Fruit fly (Drosophila melanogaster) whole organism, embryonic: ENCODE data around the gene CG15337.
A peak's percentile ranks its signal among the peaks of the same experiment; 100 is the strongest.

Experiments
- Asciz ChIP-seq: fragments of 200-800 bp; sonication (Bioruptor generic); optimal IDR thresholded peaks from 2 replicates; lab custom pipeline; 2017; ENCODE audit warnings: missing biosample characterization, mild to moderate bottlenecking, missing genetic modification characterization, missing genetic modification reagents
- Bteb2 ChIP-seq: fragments of 200-800 bp; sonication (Bioruptor generic); optimal IDR thresholded peaks from 2 replicates; lab custom pipeline; 2016; ENCODE audit warnings: missing biosample characterization, missing genetic modification characterization
- CG10274 ChIP-seq: fragments of 200-800 bp; sonication (Bioruptor generic); optimal IDR thresholded peaks from 3 replicates; lab custom pipeline; 2017; ENCODE audit warnings: missing biosample characterization, mild to moderate bottlenecking, missing genetic modification characterization
- CG13287 ChIP-seq: fragments of 200-800 bp; sonication (Bioruptor generic); IDR thresholded peaks from 2 replicates; pipeline ENCODE4 v1.3.6; 2022; ENCODE audit warnings: missing biosample characterization, missing genetic modification characterization; ENCODE audit not compliant: partially characterized antibody
- CG13296 ChIP-seq: fragments of 200-800 bp; sonication (Bioruptor generic); optimal IDR thresholded peaks from 3 replicates; lab custom pipeline; 2018; ENCODE audit warnings: missing biosample characterization, mild to moderate bottlenecking, missing genetic modification characterization
- CG15479 ChIP-seq: fragments of 200-800 bp; sonication (Bioruptor generic); optimal IDR thresholded peaks from 3 replicates; lab custom pipeline; 2019; ENCODE audit warnings: missing biosample characterization, mild to moderate bottlenecking, missing genetic modification characterization, moderate library complexity
- CG17186 ChIP-seq: fragments of 200-800 bp; sonication (Bioruptor generic); optimal IDR thresholded peaks from 3 replicates; lab custom pipeline; 2017; ENCODE audit warnings: missing biosample characterization, missing genetic modification reagents, missing genetic modification characterization
- CG17568 ChIP-seq: fragments of 200-800 bp; sonication (Bioruptor generic); optimal IDR thresholded peaks from 2 replicates; lab custom pipeline; 2018; ENCODE audit warnings: missing biosample characterization, mild to moderate bottlenecking, missing genetic modification characterization, moderate library complexity
- CG2116 ChIP-seq: fragments of 200-800 bp; sonication (Bioruptor generic); optimal IDR thresholded peaks from 3 replicates; lab custom pipeline; 2018; ENCODE audit warnings: missing biosample characterization, mild to moderate bottlenecking, missing genetic modification characterization
- CG31365 ChIP-seq: fragments of 200-800 bp; sonication (Bioruptor generic); optimal IDR thresholded peaks from 2 replicates; lab custom pipeline; 2018; ENCODE audit warnings: missing biosample characterization, mild to moderate bottlenecking, missing genetic modification characterization
- CG34224 ChIP-seq: fragments of 200-800 bp; sonication (Bioruptor generic); IDR thresholded peaks from 3 replicates; pipeline ENCODE4 v1.3.6; 2022; ENCODE audit warnings: missing biosample characterization, missing genetic modification characterization; ENCODE audit not compliant: partially characterized antibody
- CG4424 ChIP-seq: fragments of 200-800 bp; sonication (Bioruptor generic); optimal IDR thresholded peaks from 3 replicates; lab custom pipeline; 2016; ENCODE audit warnings: missing biosample characterization, missing genetic modification characterization
- CG4617 ChIP-seq: fragments of 200-800 bp; sonication (Bioruptor generic); optimal IDR thresholded peaks from 3 replicates; lab custom pipeline; 2016; ENCODE audit warnings: missing biosample characterization, missing genetic modification characterization, borderline replicate concordance
- CG7745 ChIP-seq: fragments of 200-800 bp; sonication (Bioruptor generic); optimal IDR thresholded peaks from 2 replicates; lab custom pipeline; 2018; ENCODE audit warnings: missing biosample characterization, mild to moderate bottlenecking, missing genetic modification characterization, moderate library complexity
- CG8089 ChIP-seq: fragments of 200-800 bp; sonication (Bioruptor generic); optimal IDR thresholded peaks from 3 replicates; lab custom pipeline; 2016; ENCODE audit warnings: missing biosample characterization, missing genetic modification characterization
- CG8765 ChIP-seq: fragments of 200-800 bp; sonication (Bioruptor generic); IDR thresholded peaks from 2 replicates; pipeline ENCODE4 v1.3.6; 2022; ENCODE audit warnings: missing biosample characterization, missing genetic modification characterization
- CG8924 ChIP-seq: fragments of 200-800 bp; optimal IDR thresholded peaks from 3 replicates; lab custom pipeline; 2019; ENCODE audit warnings: missing biosample characterization, mild to moderate bottlenecking, missing genetic modification characterization, moderate library complexity
- CG8944 ChIP-seq: fragments of 200-800 bp; sonication (Bioruptor generic); optimal IDR thresholded peaks from 3 replicates; lab custom pipeline; 2016; ENCODE audit warnings: missing biosample characterization, missing genetic modification characterization
- CG9817 ChIP-seq: fragments of 200-800 bp; sonication (Bioruptor generic); optimal IDR thresholded peaks from 2 replicates; lab custom pipeline; 2018; ENCODE audit warnings: missing biosample characterization, mild to moderate bottlenecking, missing genetic modification characterization, moderate library complexity
- CoRest ChIP-seq: fragments of 200-800 bp; sonication (Bioruptor generic); optimal IDR thresholded peaks from 3 replicates; lab custom pipeline; 2018; ENCODE audit warnings: missing biosample characterization, mild to moderate bottlenecking, missing genetic modification characterization, moderate library complexity
- Dfd ChIP-seq, 2 experiments: fragments of >200 bp; optimal IDR thresholded peaks; 2 replicates each; lab custom pipeline; 2017; ENCODE audit warnings: missing biosample characterization in 2 of 2, missing genetic modification characterization in 2 of 2
- Dref ChIP-seq: fragments of 200-800 bp; sonication (Bioruptor generic); IDR thresholded peaks from 2 replicates; pipeline ENCODE4 v1.3.6; 2022; ENCODE audit warnings: missing biosample characterization, missing genetic modification characterization
- E2f2 ChIP-seq: fragments of 200-800 bp; sonication (Bioruptor generic); IDR thresholded peaks from 2 replicates; pipeline ENCODE4 v1.3.6; 2022; ENCODE audit warnings: missing biosample characterization, missing genetic modification characterization
- ERR ChIP-seq: fragments of 200-800 bp; sonication (Bioruptor generic); optimal IDR thresholded peaks from 2 replicates; lab custom pipeline; 2016; ENCODE audit warnings: missing biosample characterization, missing genetic modification characterization
- Ets97D ChIP-seq: fragments of 200-800 bp; sonication (Bioruptor generic); optimal IDR thresholded peaks from 3 replicates; lab custom pipeline; 2016; ENCODE audit warnings: missing biosample characterization, missing genetic modification characterization
- HmgD ChIP-seq: fragments of 200-800 bp; sonication (Bioruptor generic); optimal IDR thresholded peaks from 3 replicates; lab custom pipeline; 2016; ENCODE audit warnings: missing biosample characterization, missing genetic modification characterization
- MESR4 ChIP-seq: fragments of 200-800 bp; sonication (Bioruptor generic); optimal IDR thresholded peaks from 2 replicates; lab custom pipeline; 2018; ENCODE audit warnings: missing biosample characterization, mild to moderate bottlenecking, missing genetic modification characterization, moderate library complexity
- Nf-YA ChIP-seq: fragments of 200-800 bp; sonication (Bioruptor generic); IDR thresholded peaks from 2 replicates; pipeline ENCODE4 v1.3.6; 2022; ENCODE audit warnings: missing biosample characterization, missing genetic modification characterization
- Scr ChIP-seq: fragments of 200-800 bp; sonication (Bioruptor generic); IDR thresholded peaks from 2 replicates; pipeline ENCODE4 v1.3.6; 2022; ENCODE audit warnings: missing biosample characterization, missing genetic modification characterization; ENCODE audit not compliant: partially characterized antibody
- Sry-δ ChIP-seq: fragments of 200-800 bp; sonication (Bioruptor generic); optimal IDR thresholded peaks from 2 replicates; lab custom pipeline; 2016; ENCODE audit warnings: missing biosample characterization, missing genetic modification characterization
- bsh ChIP-seq, 2 experiments: fragments of 200-800 bp; sonication (Bioruptor generic); optimal IDR thresholded peaks; 2 replicates each; lab custom pipeline; 2017 to 2018; ENCODE audit warnings: mild to moderate bottlenecking in 2 of 2, missing biosample characterization in 2 of 2, missing genetic modification characterization in 2 of 2, moderate library complexity in 1 of 2
- cg ChIP-seq: fragments of 200-800 bp; sonication (Bioruptor generic); optimal IDR thresholded peaks from 3 replicates; lab custom pipeline; 2019; ENCODE audit warnings: missing biosample characterization, mild to moderate bottlenecking, missing genetic modification characterization, moderate library complexity
- crol ChIP-seq: fragments of 200-800 bp; sonication (Bioruptor generic); IDR thresholded peaks from 2 replicates; pipeline ENCODE4 v1.3.6; 2022; ENCODE audit warnings: missing biosample characterization, missing genetic modification characterization
- eve ChIP-seq, 2 experiments: fragments of >200 bp; optimal IDR thresholded peaks; 2 replicates each; lab custom pipeline; 2017; ENCODE audit warnings: missing biosample characterization in 2 of 2, missing genetic modification characterization in 2 of 2
- gcm ChIP-seq: fragments of 200-800 bp; sonication (Bioruptor generic); optimal IDR thresholded peaks from 2 replicates; lab custom pipeline; 2019; ENCODE audit warnings: missing biosample characterization, mild to moderate bottlenecking, missing genetic modification characterization, moderate library complexity
- hkb ChIP-seq, 2 experiments: fragments of 200-800 bp in 1 of 2; fragments of >200 bp in 1 of 2; sonication (Bioruptor generic) in 1 of 2; IDR thresholded peaks in 1 of 2; optimal IDR thresholded peaks in 1 of 2; 2 replicates each; pipeline versions ENCODE4 v1.3.6 to Lab custom; 2017 to 2022; ENCODE audit warnings: missing biosample characterization in 1 of 2, missing genetic modification characterization in 1 of 2
- klu ChIP-seq: fragments of 200-800 bp; sonication (Bioruptor generic); IDR thresholded peaks from 2 replicates; pipeline ENCODE4 v1.3.6; 2022; ENCODE audit warnings: missing biosample characterization, missing genetic modification characterization
- knrl ChIP-seq: fragments of 200-800 bp; sonication (Bioruptor generic); IDR thresholded peaks from 3 replicates; pipeline ENCODE4 v1.3.6; 2022; ENCODE audit warnings: missing biosample characterization, missing genetic modification characterization; ENCODE audit not compliant: partially characterized antibody
- maf-S ChIP-seq: fragments of 200-800 bp; sonication (Bioruptor generic); optimal IDR thresholded peaks from 2 replicates; lab custom pipeline; 2016; ENCODE audit warnings: missing biosample characterization, missing genetic modification characterization
- nom ChIP-seq: fragments of 200-800 bp; sonication (Bioruptor generic); optimal IDR thresholded peaks from 2 replicates; lab custom pipeline; 2017; ENCODE audit warnings: missing biosample characterization, missing genetic modification characterization, mild to moderate bottlenecking, moderate library complexity, missing genetic modification reagents
- pan ChIP-seq, 4 experiments: fragments of >200 bp in 3 of 4; fragments of 200-800 bp in 1 of 4; sonication (Bioruptor generic) in 1 of 4; optimal IDR thresholded peaks in 3 of 4; IDR thresholded peaks in 1 of 4; 2 replicates each; pipeline versions ENCODE4 v1.3.6 to Lab custom; 2017 to 2022; ENCODE audit warnings: missing biosample characterization in 2 of 4, missing genetic modification characterization in 2 of 4, mixed read lengths in 1 of 4
- repo ChIP-seq: fragments of 200-800 bp; sonication (Bioruptor generic); optimal IDR thresholded peaks from 2 replicates; lab custom pipeline; 2016; ENCODE audit warnings: missing biosample characterization, missing genetic modification characterization
- row ChIP-seq: fragments of 200-800 bp; sonication (Bioruptor generic); IDR thresholded peaks from 3 replicates; pipeline ENCODE4 v1.3.6; 2022; ENCODE audit warnings: missing biosample characterization, missing genetic modification characterization
- sisA ChIP-seq: fragments of 200-800 bp; sonication (Bioruptor generic); IDR thresholded peaks from 2 replicates; pipeline ENCODE4 v1.3.6; 2022; ENCODE audit warnings: missing biosample characterization, missing genetic modification characterization
- sqz ChIP-seq: fragments of 200-800 bp; sonication (Bioruptor generic); optimal IDR thresholded peaks from 3 replicates; lab custom pipeline; 2018; ENCODE audit warnings: missing biosample characterization, mild to moderate bottlenecking, missing genetic modification characterization
- usp ChIP-seq: fragments of >200 bp; optimal IDR thresholded peaks from 2 replicates; lab custom pipeline; 2017; ENCODE audit warnings: missing biosample characterization, missing genetic modification characterization

CG15337 gene

DNA sequence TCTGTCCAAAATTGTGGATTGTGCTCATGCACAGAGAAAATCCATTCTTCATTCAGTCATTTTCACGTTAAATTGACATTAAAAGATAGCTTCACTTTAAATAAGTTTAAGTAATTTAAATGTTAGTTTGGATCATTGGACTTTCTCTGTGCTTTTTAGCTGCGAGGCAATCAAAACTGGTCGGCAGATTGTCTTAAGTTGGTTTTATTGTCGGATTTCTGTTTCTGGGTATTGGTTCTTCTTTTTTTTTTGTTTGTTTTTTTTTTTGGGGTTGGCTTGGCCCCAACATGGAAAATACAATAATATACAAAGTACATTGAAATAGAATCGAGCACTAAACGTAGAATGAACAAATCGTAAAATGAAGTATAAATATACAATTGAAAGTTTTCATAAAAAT, 10.3 kb downstream of the CG15337 start, which contains the start of gene CG2278:
Gene CG2278 (minus strand): TSS at position 101 of the 400 bp plus-strand sequence.
- TF ChIP-seq Scr (GFP tag; lab: Robert Waterston, UW) (no peak), CG15479 (GFP tag; lab: Kevin White, UChicago) (no peak), Asciz (no peak), CG8765 (GFP tag; lab: Robert Waterston, UW) (no peak), CG4424 (GFP tag; lab: Kevin White, UChicago) (no peak), knrl (GFP tag; lab: Robert Waterston, UW) (no peak), sqz (GFP tag; lab: Kevin White, UChicago) (no peak), CG13296 (GFP tag; lab: Kevin White, UChicago) (no peak), sisA (GFP tag; lab: Robert Waterston, UW) (no peak), CG8924 (no peak)

DNA sequence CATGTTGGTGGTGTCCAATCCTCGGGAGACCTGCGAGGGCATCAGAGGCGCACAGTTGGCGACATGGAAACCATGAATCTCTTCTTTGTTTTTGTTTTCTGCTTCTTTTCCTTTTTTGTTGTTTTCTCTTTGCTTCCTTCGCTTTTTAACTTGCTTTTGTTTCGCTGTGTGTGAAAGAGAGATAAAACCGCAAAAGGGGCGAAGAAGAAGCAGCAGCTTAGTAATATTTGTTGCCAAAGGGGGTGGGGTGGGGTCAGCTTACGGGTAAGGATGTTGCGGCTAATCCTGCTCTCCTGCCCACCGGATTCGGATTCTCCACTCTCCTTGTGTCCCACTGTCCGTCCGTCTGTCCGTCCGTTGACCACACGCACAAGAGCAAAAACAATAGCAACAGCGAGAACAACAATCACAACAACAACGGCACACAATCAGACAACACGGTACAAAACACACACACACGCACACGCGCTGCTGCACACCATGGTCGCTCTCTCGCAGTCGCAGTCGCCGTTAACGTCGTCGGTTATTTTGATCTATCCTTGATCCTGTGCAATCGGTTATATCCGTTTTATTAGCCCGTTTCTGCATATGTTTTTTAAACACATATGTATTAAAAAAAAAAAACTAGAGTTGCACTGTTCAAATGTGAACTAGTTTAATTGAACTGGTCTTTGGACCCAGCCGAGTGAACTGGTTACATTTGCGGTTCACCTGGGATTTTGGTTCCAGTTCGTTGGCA, 16.6 kb downstream of the CG15337 start:
- TF ChIP-seq HmgD (GFP tag; lab: Kevin White, UChicago) (no peak), row (GFP tag; lab: Robert Waterston, UW) (0 out of 3 replicates have a peak, but pooled peaks have one; percentile 19), crol (GFP tag; lab: Robert Waterston, UW) (peak; percentile 29; the same call in 1 of the 2 replicates), maf-S (GFP tag; lab: Kevin White, UChicago) (no peak), Sry-δ (GFP tag; lab: Kevin White, UChicago) (no peak), CG31365 (tag; lab: Kevin White, UChicago) (no peak), klu (no peak), E2f2 (GFP tag; lab: Robert Waterston, UW) (no peak), CG17568 (GFP tag; lab: Kevin White, UChicago) (no peak), hkb (optimal IDR thresholded peaks at IDR 0.05; lab: Kevin White, UChicago) (no peak), hkb (GFP tag; IDR thresholded peaks at IDR 0.05; lab: Robert Waterston, UW) (no peak), eve (GFP tag; optimal IDR thresholded peaks at IDR 0.05; lab: Kevin White, UChicago) (no peak), Dfd (GFP tag; optimal IDR thresholded peaks at IDR 0.05; lab: Kevin White, UChicago) (no peak), CG10274 (GFP tag; lab: Kevin White, UChicago) (no peak), CG34224 (GFP tag; lab: Robert Waterston, UW) (no peak), Dref (GFP tag; lab: Robert Waterston, UW) (no peak), CG4617 (GFP tag; lab: Kevin White, UChicago) (peak; percentile 24), CG9817 (tag; lab: Kevin White, UChicago) (no peak), CG8089 (no peak), Nf-YA (GFP tag; lab: Robert Waterston, UW) (no peak), gcm (GFP tag; lab: Kevin White, UChicago) (no peak), cg (peak; percentile 74), CoRest (tag; lab: Kevin White, UChicago) (no peak), CG8944 (GFP tag; lab: Kevin White, UChicago) (no peak), repo (GFP tag; lab: Kevin White, UChicago) (no peak), ERR (GFP tag; lab: Kevin White, UChicago) (no peak), Ets97D (no peak), Bteb2 (GFP tag; lab: Kevin White, UChicago) (no peak), MESR4 (GFP tag; lab: Kevin White, UChicago) (peak; percentile 79), pan (optimal IDR thresholded peaks at IDR 0.05; lab: Kevin White, UChicago) (no peak), pan (GFP tag; optimal IDR thresholded peaks at IDR 0.05 in 1 of 2, IDR thresholded peaks at IDR 0.05 in 1 of 2) (no peak), CG17186 (GFP tag; lab: Kevin White, UChicago) (no peak), usp (GFP tag; lab: Kevin White, UChicago) (no peak), CG7745 (tag; lab: Kevin White, UChicago) (no peak), CG2116 (GFP tag; lab: Kevin White, UChicago) (peak; percentile 77), CG13287 (0 out of 2 replicates have a peak, but pooled peaks have one; percentile 20), nom (GFP tag; lab: Kevin White, UChicago) (peak; percentile 58), bsh (GFP tag; optimal IDR thresholded peaks at IDR 0.05; lab: Kevin White, UChicago) (peak in 1 of 2 experiments; percentile 31)
